Worm (Caenorhabditis elegans): Measurements from ENCODE around the gene Y102A5C.40.
A peak's percentile ranks its signal among the peaks of the same experiment; 100 is the strongest.

DNA sequence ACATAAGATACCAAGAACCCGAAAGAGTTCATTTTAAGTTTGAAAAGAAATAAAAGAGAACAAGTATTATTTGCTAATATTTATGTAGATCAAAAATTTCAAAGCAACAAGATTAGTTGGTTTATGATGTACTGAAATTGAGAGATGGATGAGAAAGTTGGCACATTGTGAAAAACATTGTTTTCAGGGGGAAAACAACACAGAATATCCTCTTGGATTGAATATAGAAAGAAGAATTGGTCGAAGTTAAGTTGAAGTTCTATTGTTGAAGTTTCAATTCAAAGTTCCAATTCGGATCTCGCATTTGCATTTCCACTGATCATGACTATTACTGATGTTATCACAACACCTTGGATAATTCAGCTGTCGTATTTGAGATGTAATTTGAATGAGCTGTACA is 13.7 kb upstream of the Y102A5C.40 start:
- TF ChIP-seq pha-4 (GFP tag; IDR thresholded peaks at IDR 0.05) (no peak), pha-4 (tag; optimal IDR thresholded peaks at IDR 0.05) (no peak), nhr-102 (tag; optimal IDR thresholded peaks at IDR 0.05) (no peak), unc-62 (GFP tag; optimal IDR thresholded peaks at IDR 0.05 in 1 of 2) (peak in 1 of 2 experiments; percentile 92), unc-62 (tag; optimal IDR thresholded peaks at IDR 0.05) (no peak)
